Fruit fly (Drosophila melanogaster): ENCODE measurements around the gene CG11658.

Gene CG11658

dm6 chr3L:11696294-11697116 is 11.8 kb downstream of the CG11658 start, which contains the start of gene Dph1:
TSS of gene Dph1 (minus strand) at chr3L:11696963.
- peak; percentile 90 for TF ChIP-seq CG14441 (GFP tag; IDR thresholded peaks at IDR 0.05)
- peak; percentile 73 for TF ChIP-seq CG11560 (tag; IDR thresholded peaks at IDR 0.05)
- peak; percentile 85 for TF ChIP-seq CG17359 (tag; optimal IDR thresholded peaks at IDR 0.05)
- peak; percentile 77 for TF ChIP-seq Fer3 (tag; optimal IDR thresholded peaks at IDR 0.05)
- TF ChIP-seq Mes4 (GFP tag; optimal IDR thresholded peaks at IDR 0.05), result peak; percentile 80
- TF ChIP-seq peb (GFP tag; IDR thresholded peaks at IDR 0.05), result peak; percentile 61
- peak; percentile 77 for TF ChIP-seq H2.0 (GFP tag; IDR thresholded peaks at IDR 0.05)
- no peak for TF ChIP-seq dimm (GFP tag; IDR thresholded peaks at IDR 0.05)
- peak; percentile 57 for TF ChIP-seq CG8281 (tag; optimal IDR thresholded peaks at IDR 0.05)
- TF ChIP-seq CG8478 (optimal IDR thresholded peaks at IDR 0.05), result no peak
- TF ChIP-seq D (optimal IDR thresholded peaks at IDR 0.05), result no peak
- peak; percentile 81 for TF ChIP-seq D (GFP tag; optimal IDR thresholded peaks at IDR 0.05)
- peak; percentile 59 for TF ChIP-seq schlank (tag; optimal IDR thresholded peaks at IDR 0.05)
- peak; percentile 98 for TF ChIP-seq sens (GFP tag)
- TF ChIP-seq CG18262 (tag; optimal IDR thresholded peaks at IDR 0.05), result peak; percentile 85
- no peak; the same call in 1 of the 2 replicates for TF ChIP-seq unc-4 (GFP tag; IDR thresholded peaks at IDR 0.05; ENCODE audit: partially characterized antibody)
- peak; percentile 42; the same call in 1 of the 2 replicates for TF ChIP-seq ham (GFP tag; IDR thresholded peaks at IDR 0.05)
- no peak for TF ChIP-seq fru (optimal IDR thresholded peaks at IDR 0.05)
- no peak for TF ChIP-seq Doc2 (GFP tag; IDR thresholded peaks at IDR 0.05)
- TF ChIP-seq Bteb2 (GFP tag; optimal IDR thresholded peaks at IDR 0.05), result peak; percentile 53
- peak; percentile 93 for TF ChIP-seq bab2 (GFP tag; optimal IDR thresholded peaks at IDR 0.05)
- peak; percentile 88 for TF ChIP-seq bcd (GFP tag; optimal IDR thresholded peaks at IDR 0.05)
- TF ChIP-seq CG13296 (GFP tag; optimal IDR thresholded peaks at IDR 0.05), result peak; percentile 70
- TF ChIP-seq Adf1 (GFP tag; IDR thresholded peaks at IDR 0.05), result peak; percentile 36; the same call in 1 of the 2 replicates
- TF ChIP-seq pb (GFP tag; optimal IDR thresholded peaks at IDR 0.05), result peak; percentile 85
- TF ChIP-seq CG10147 (GFP tag; optimal IDR thresholded peaks at IDR 0.05), result peak; percentile 46
- TF ChIP-seq chinmo (GFP tag; IDR thresholded peaks at IDR 0.05; ENCODE audit: partially characterized antibody), result 0 out of 4 replicates have a peak, but pooled peaks have one; percentile 34
- no peak for TF ChIP-seq Abd-B (GFP tag; optimal IDR thresholded peaks at IDR 0.05)
- peak; percentile 12 for TF ChIP-seq CG31388 (GFP tag; optimal IDR thresholded peaks at IDR 0.05)
- TF ChIP-seq danr (GFP tag; IDR thresholded peaks at IDR 0.05), result peak; percentile 68; the same call in 1 of the 2 replicates
- peak; percentile 71 for TF ChIP-seq gsb-n (tag; optimal IDR thresholded peaks at IDR 0.05)
- TF ChIP-seq Sin3A (optimal IDR thresholded peaks at IDR 0.05), result peak; percentile 55
- no peak for TF ChIP-seq nerfin-2 (GFP tag; IDR thresholded peaks at IDR 0.05; ENCODE audit: partially characterized antibody)
- TF ChIP-seq gce (GFP tag; IDR thresholded peaks at IDR 0.05), result peak; percentile 87
- TF ChIP-seq CG31224 (GFP tag; IDR thresholded peaks at IDR 0.05), result peak; percentile 82; the same call in 1 of the 2 replicates
- TF ChIP-seq slbo (GFP tag; IDR thresholded peaks at IDR 0.05), result peak; percentile 83
- TF ChIP-seq ssp (GFP tag; IDR thresholded peaks at IDR 0.05), result peak; percentile 55; the same call in 1 of the 2 replicates
- peak; percentile 48 for TF ChIP-seq ac (GFP tag; optimal IDR thresholded peaks at IDR 0.05)
- no peak for TF ChIP-seq Neu2 (GFP tag; optimal IDR thresholded peaks at IDR 0.05; ENCODE audit: borderline replicate concordance)
- peak; percentile 89 for TF ChIP-seq CG11504 (tag; optimal IDR thresholded peaks at IDR 0.05)
- TF ChIP-seq dm (GFP tag; optimal IDR thresholded peaks at IDR 0.05), result peak; percentile 88
- peak; percentile 85 for TF ChIP-seq CG2120 (GFP tag; optimal IDR thresholded peaks at IDR 0.05)
- peak; percentile 77 for TF ChIP-seq Dip3 (GFP tag; optimal IDR thresholded peaks at IDR 0.05)
- TF ChIP-seq da (GFP tag; optimal IDR thresholded peaks at IDR 0.05), result peak; percentile 54
- peak; percentile 38 for TF ChIP-seq CG15011 (GFP tag; optimal IDR thresholded peaks at IDR 0.05)
- TF ChIP-seq CG18764 (GFP tag; optimal IDR thresholded peaks at IDR 0.05), result peak; percentile 42
- TF ChIP-seq br (optimal IDR thresholded peaks at IDR 0.05), result no peak
- TF ChIP-seq lmd (GFP tag; IDR thresholded peaks at IDR 0.05), result peak; percentile 86; the same call in 1 of the 2 replicates
- peak; percentile 62 for TF ChIP-seq CG3407 (GFP tag; optimal IDR thresholded peaks at IDR 0.05)
- TF ChIP-seq ap (GFP tag; IDR thresholded peaks at IDR 0.05), result peak; percentile 83
- peak; percentile 84 for TF ChIP-seq Fer1 (GFP tag; optimal IDR thresholded peaks at IDR 0.05)

All from whole organism, embryonic.